Fruit fly (Drosophila melanogaster): ENCODE results near the gene betaNACtes1.

DNA sequence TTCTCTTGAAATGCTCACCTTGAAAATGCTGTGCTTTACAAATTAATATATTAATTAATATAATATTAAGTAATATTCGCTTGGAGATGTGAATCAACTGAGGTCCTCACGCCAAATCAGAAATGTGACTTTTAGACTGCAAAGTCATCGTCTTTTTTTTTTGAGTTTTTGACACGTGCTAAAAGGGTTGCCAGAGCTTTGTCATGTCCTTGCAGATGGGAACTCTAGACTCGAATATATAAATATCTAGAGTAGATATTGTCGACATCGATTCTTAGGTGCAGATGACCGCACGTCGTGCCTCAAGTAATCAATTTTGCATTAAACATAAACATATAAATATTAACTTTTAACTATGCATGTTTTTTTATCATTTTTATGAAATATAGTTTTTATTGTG, at the start of gene betaNACtes1:
- TF ChIP-seq EcR (GFP tag; optimal IDR thresholded peaks at IDR 0.05) (no peak), CG9948 (tag; optimal IDR thresholded peaks at IDR 0.05) (no peak), rn (GFP tag; IDR thresholded peaks at IDR 0.05) (no peak), CG34367 (tag; optimal IDR thresholded peaks at IDR 0.05) (no peak), CG8301 (tag; optimal IDR thresholded peaks at IDR 0.05) (no peak)
